Fruit fly (Drosophila melanogaster): ENCODE data around the gene RhoGAP68F.
A peak's percentile ranks its signal among the peaks of the same experiment; 100 is the strongest.

RhoGAP68F gene

dm6 chr3L:12118156-12118555 lies 20.5 kb upstream of the RhoGAP68F start, which contains the start of gene ssp (continued):
- TF ChIP-seq CG7963 (GFP tag; IDR thresholded peaks at IDR 0.05; ENCODE audit: partially characterized antibody) (peak; percentile 36; the same call in 1 of the 3 replicates), CG2129 (GFP tag; IDR thresholded peaks at IDR 0.05; ENCODE audit: partially characterized antibody) (peak; percentile 75), Stat92E (GFP tag; optimal IDR thresholded peaks at IDR 0.05) (no peak), Fer3 (tag; optimal IDR thresholded peaks at IDR 0.05) (no peak), CG8924 (tag; optimal IDR thresholded peaks at IDR 0.05) (peak; percentile 4), CG4617 (GFP tag; optimal IDR thresholded peaks at IDR 0.05; ENCODE audit: borderline replicate concordance) (peak; percentile 43), Fer1 (GFP tag; optimal IDR thresholded peaks at IDR 0.05) (no peak), stwl (tag; optimal IDR thresholded peaks at IDR 0.05) (peak; percentile 79), knrl (GFP tag; IDR thresholded peaks at IDR 0.05; ENCODE audit: partially characterized antibody) (peak; percentile 74; the same call in 2 of the 3 replicates)

- no peak for TF ChIP-seq CG4617 (GFP tag; optimal IDR thresholded peaks at IDR 0.05; ENCODE audit: borderline replicate concordance)
- TF ChIP-seq tin (GFP tag; optimal IDR thresholded peaks at IDR 0.05): no peak
- no peak for TF ChIP-seq az2 (GFP tag; optimal IDR thresholded peaks at IDR 0.05)
- peak; percentile 12 for TF ChIP-seq sens (GFP tag)
- TF ChIP-seq CG10366 (GFP tag; IDR thresholded peaks at IDR 0.05): no peak
- 0 out of 3 replicates have a peak, but pooled peaks have one; percentile 10 for TF ChIP-seq CG11560 (tag; IDR thresholded peaks at IDR 0.05)
- TF ChIP-seq CG42726 (GFP tag; IDR thresholded peaks at IDR 0.05; ENCODE audit: partially characterized antibody): no peak
These were observed 20.0 kb upstream of the RhoGAP68F start for dm6 chr3L:12118631-12119030.

dm6 chr3L:12119875-12120485 lies 18.7 kb upstream of the RhoGAP68F start, which contains the start of gene CG11560:
TSS of gene CG11560 (plus strand) at chr3L:12120019.
- TF ChIP-seq CHES-1-like (GFP tag; optimal IDR thresholded peaks at IDR 0.05) (no peak), stc (GFP tag; IDR thresholded peaks at IDR 0.05) (no peak), CG6254 (GFP tag; optimal IDR thresholded peaks at IDR 0.05) (no peak), crp (GFP tag; optimal IDR thresholded peaks at IDR 0.05) (no peak), CG8281 (tag; optimal IDR thresholded peaks at IDR 0.05) (no peak), Blimp-1 (GFP tag; optimal IDR thresholded peaks at IDR 0.05) (no peak), CG11695 (GFP tag; IDR thresholded peaks at IDR 0.05) (no peak), CG13287 (GFP tag; IDR thresholded peaks at IDR 0.05; ENCODE audit: partially characterized antibody) (peak; percentile 82), Dp (GFP tag; optimal IDR thresholded peaks at IDR 0.05) (peak; percentile 68), CG1832 (GFP tag; optimal IDR thresholded peaks at IDR 0.05) (no peak), vfl (GFP tag; optimal IDR thresholded peaks at IDR 0.05) (no peak), CG14710 (tag; optimal IDR thresholded peaks at IDR 0.05) (peak; percentile 19), Sry-δ (GFP tag; optimal IDR thresholded peaks at IDR 0.05) (peak; percentile 61), Gug (GFP tag; IDR thresholded peaks at IDR 0.05) (no peak), aop (GFP tag; IDR thresholded peaks at IDR 0.05) (no peak), CG11398 (GFP tag; optimal IDR thresholded peaks at IDR 0.05) (no peak), wdn (GFP tag; IDR thresholded peaks at IDR 0.05) (no peak), E2f2 (GFP tag; IDR thresholded peaks at IDR 0.05) (peak; percentile 75), YL-1 (GFP tag; optimal IDR thresholded peaks at IDR 0.05) (peak; percentile 48), CG4617 (GFP tag; optimal IDR thresholded peaks at IDR 0.05; ENCODE audit: borderline replicate concordance) (peak; percentile 24), CG8478 (optimal IDR thresholded peaks at IDR 0.05) (no peak), Dref (GFP tag; IDR thresholded peaks at IDR 0.05) (peak; percentile 85), exex (tag; optimal IDR thresholded peaks at IDR 0.05) (no peak), mirr (GFP tag; optimal IDR thresholded peaks at IDR 0.05) (no peak), vnd (GFP tag; IDR thresholded peaks at IDR 0.05; ENCODE audit: partially characterized antibody) (peak; percentile 69), pita (GFP tag; optimal IDR thresholded peaks at IDR 0.05) (no peak), sr (GFP tag; IDR thresholded peaks at IDR 0.05) (no peak), inv (GFP tag; IDR thresholded peaks at IDR 0.05; ENCODE audit: partially characterized antibody) (peak; percentile 50; the same call in 1 of the 2 replicates), NC2β (GFP tag; optimal IDR thresholded peaks at IDR 0.05) (no peak), CG17359 (tag; optimal IDR thresholded peaks at IDR 0.05) (peak; percentile 83), Dad (GFP tag; optimal IDR thresholded peaks at IDR 0.05) (no peak), Kr (GFP tag; optimal IDR thresholded peaks at IDR 0.05) (no peak)

Data from whole organism, embryonic.